Fruit fly (Drosophila melanogaster) whole organism, embryonic: ENCODE results near the gene CG14253.

Source experiments
- Abd-B ChIP-seq: fragments of 200-800 bp; sonication (Bioruptor generic); optimal IDR thresholded peaks from 2 replicates; lab custom pipeline; 2018; ENCODE audit warnings: missing biosample characterization, mild to moderate bottlenecking, missing genetic modification characterization, moderate library complexity
- B-H2 ChIP-seq: fragments of 200-800 bp; sonication (Bioruptor generic); optimal IDR thresholded peaks from 2 replicates; lab custom pipeline; 2018; ENCODE audit warnings: missing biosample characterization, mild to moderate bottlenecking, missing genetic modification characterization
- BtbVII ChIP-seq: fragments of 200-800 bp; sonication (Bioruptor generic); optimal IDR thresholded peaks from 3 replicates; lab custom pipeline; 2017; ENCODE audit warnings: missing biosample characterization, mild to moderate bottlenecking, missing genetic modification characterization
- CG1024 ChIP-seq: fragments of 200-800 bp; sonication (Bioruptor generic); IDR thresholded peaks from 2 replicates; pipeline ENCODE4 v1.3.6; 2022; ENCODE audit warnings: missing biosample characterization, missing genetic modification characterization
- CG10366 ChIP-seq: fragments of 200-800 bp; sonication (Bioruptor generic); IDR thresholded peaks from 2 replicates; pipeline ENCODE4 v1.3.6; 2022; ENCODE audit warnings: missing biosample characterization, missing genetic modification characterization
- CG11504 ChIP-seq: fragments of 200-800 bp; sonication (Bioruptor generic); optimal IDR thresholded peaks from 3 replicates; lab custom pipeline; 2019; ENCODE audit warnings: missing biosample characterization, mild to moderate bottlenecking, missing genetic modification characterization, moderate library complexity
- CG12071 ChIP-seq: fragments of 200-800 bp; sonication (Bioruptor generic); optimal IDR thresholded peaks from 3 replicates; lab custom pipeline; 2018; ENCODE audit warnings: missing biosample characterization, mild to moderate bottlenecking, missing genetic modification characterization
- CG12155 ChIP-seq: fragments of 200-800 bp; sonication (Bioruptor generic); optimal IDR thresholded peaks from 3 replicates; lab custom pipeline; 2016; ENCODE audit warnings: missing biosample characterization, missing genetic modification characterization
- CG13296 ChIP-seq: fragments of 200-800 bp; sonication (Bioruptor generic); optimal IDR thresholded peaks from 3 replicates; lab custom pipeline; 2018; ENCODE audit warnings: missing biosample characterization, mild to moderate bottlenecking, missing genetic modification characterization
- CG13894 ChIP-seq: fragments of 200-800 bp; sonication (Bioruptor generic); optimal IDR thresholded peaks from 3 replicates; lab custom pipeline; 2018; ENCODE audit warnings: missing biosample characterization, mild to moderate bottlenecking, missing genetic modification characterization, moderate library complexity
- CG16779 ChIP-seq: fragments of 200-800 bp; sonication (Bioruptor generic); IDR thresholded peaks from 2 replicates; pipeline ENCODE4 v1.3.6; 2022; ENCODE audit warnings: missing biosample characterization, missing genetic modification characterization
- CG17912 ChIP-seq: fragments of 200-800 bp; sonication (Bioruptor generic); optimal IDR thresholded peaks from 2 replicates; lab custom pipeline; 2018; ENCODE audit warnings: missing biosample characterization, mild to moderate bottlenecking, missing genetic modification characterization
- CG18764 ChIP-seq: fragments of 200-800 bp; sonication (Bioruptor generic); optimal IDR thresholded peaks from 3 replicates; lab custom pipeline; 2016; ENCODE audit warnings: missing biosample characterization, missing genetic modification characterization
- CG3847 ChIP-seq: fragments of 200-800 bp; sonication (Bioruptor generic); IDR thresholded peaks from 2 replicates; pipeline ENCODE4 v1.3.6; 2022; ENCODE audit warnings: missing biosample characterization, missing genetic modification characterization
- CG4730 ChIP-seq: fragments of 200-800 bp; sonication (Bioruptor generic); IDR thresholded peaks from 2 replicates; pipeline ENCODE4 v1.3.6; 2022; ENCODE audit warnings: missing biosample characterization, missing genetic modification characterization
- CG6689 ChIP-seq: fragments of 200-800 bp; sonication (Bioruptor generic); IDR thresholded peaks from 2 replicates; pipeline ENCODE4 v1.3.6; 2022; ENCODE audit warnings: missing biosample characterization, missing genetic modification characterization
- CG8290 ChIP-seq, 3 experiments: fragments of 200-800 bp; sonication (Bioruptor generic); optimal IDR thresholded peaks; 2 replicates each; lab custom pipeline; 2016 to 2019; ENCODE audit warnings: missing biosample characterization in 3 of 3, missing genetic modification characterization in 3 of 3, mild to moderate bottlenecking in 2 of 3, moderate library complexity in 1 of 3
- CG8765 ChIP-seq: fragments of 200-800 bp; sonication (Bioruptor generic); IDR thresholded peaks from 2 replicates; pipeline ENCODE4 v1.3.6; 2022; ENCODE audit warnings: missing biosample characterization, missing genetic modification characterization
- D19B ChIP-seq: fragments of 200-800 bp; sonication (Bioruptor generic); optimal IDR thresholded peaks from 2 replicates; lab custom pipeline; 2017; ENCODE audit warnings: missing biosample characterization, mild to moderate bottlenecking, missing genetic modification characterization
- Fer1 ChIP-seq: fragments of 200-800 bp; sonication (Bioruptor generic); optimal IDR thresholded peaks from 2 replicates; lab custom pipeline; 2017; ENCODE audit warnings: missing biosample characterization, mild to moderate bottlenecking, missing genetic modification characterization
- HLHmδ ChIP-seq: fragments of 200-800 bp; sonication (Bioruptor generic); optimal IDR thresholded peaks from 2 replicates; lab custom pipeline; 2018; ENCODE audit warnings: missing biosample characterization, mild to moderate bottlenecking, missing genetic modification characterization, moderate library complexity
- Hey ChIP-seq: fragments of 200-800 bp; sonication (Bioruptor generic); optimal IDR thresholded peaks from 3 replicates; lab custom pipeline; 2018; ENCODE audit warnings: missing biosample characterization, mild to moderate bottlenecking, missing genetic modification characterization
- Hr78 ChIP-seq, 2 experiments: fragments of 200-800 bp in 1 of 2; fragments of >200 bp in 1 of 2; sonication (Bioruptor generic) in 1 of 2; optimal IDR thresholded peaks; 2 replicates each; lab custom pipeline; 2017 to 2019; ENCODE audit warnings: missing biosample characterization in 2 of 2, missing genetic modification characterization in 2 of 2, mild to moderate bottlenecking in 1 of 2, moderate library complexity in 1 of 2
- Lim3 ChIP-seq: fragments of 200-800 bp; sonication (Bioruptor generic); IDR thresholded peaks from 2 replicates; pipeline ENCODE4 v1.3.6; 2022; ENCODE audit warnings: missing biosample characterization, missing genetic modification characterization
- Mrtf ChIP-seq: fragments of 200-800 bp; sonication (Bioruptor generic); IDR thresholded peaks from 3 replicates; pipeline ENCODE4 v1.3.6; 2022; ENCODE audit warnings: missing biosample characterization, missing genetic modification characterization
- NC2α ChIP-seq: fragments of 200-800 bp; sonication (Bioruptor generic); optimal IDR thresholded peaks from 2 replicates; lab custom pipeline; 2016; ENCODE audit warnings: missing biosample characterization, missing genetic modification characterization
- Nf-YC ChIP-seq: fragments of 200-800 bp; optimal IDR thresholded peaks from 3 replicates; lab custom pipeline; 2019; ENCODE audit warnings: missing biosample characterization, mild to moderate bottlenecking, missing genetic modification characterization, moderate library complexity
- NfI ChIP-seq: fragments of 200-800 bp; sonication (Bioruptor generic); optimal IDR thresholded peaks from 3 replicates; lab custom pipeline; 2018; ENCODE audit warnings: missing biosample characterization, mild to moderate bottlenecking, missing genetic modification characterization, moderate library complexity
- Opbp ChIP-seq: fragments of 200-800 bp; sonication (Bioruptor generic); IDR thresholded peaks from 3 replicates; pipeline ENCODE4 v1.3.6; 2022; ENCODE audit warnings: missing biosample characterization, missing genetic modification characterization; ENCODE audit not compliant: partially characterized antibody
- Spps ChIP-seq: fragments of 200-800 bp; sonication (Bioruptor generic); optimal IDR thresholded peaks from 2 replicates; lab custom pipeline; 2018; ENCODE audit warnings: missing biosample characterization, mild to moderate bottlenecking, missing genetic modification characterization
- Ssrp ChIP-seq: fragments of 200-800 bp; sonication (Bioruptor generic); optimal IDR thresholded peaks from 2 replicates; lab custom pipeline; 2018; ENCODE audit warnings: missing biosample characterization, mild to moderate bottlenecking, missing genetic modification characterization, moderate library complexity
- chinmo ChIP-seq: fragments of 200-800 bp; sonication (Bioruptor generic); IDR thresholded peaks from 4 replicates; pipeline ENCODE4 v1.3.6; 2022; ENCODE audit warnings: missing biosample characterization, missing genetic modification characterization; ENCODE audit not compliant: partially characterized antibody
- corto ChIP-seq: fragments of 200-800 bp; sonication (Bioruptor generic); optimal IDR thresholded peaks from 2 replicates; lab custom pipeline; 2016; ENCODE audit warnings: missing biosample characterization, mild to moderate bottlenecking, missing genetic modification characterization, moderate library complexity
- crol ChIP-seq: fragments of 200-800 bp; sonication (Bioruptor generic); IDR thresholded peaks from 2 replicates; pipeline ENCODE4 v1.3.6; 2022; ENCODE audit warnings: missing biosample characterization, missing genetic modification characterization
- cwo ChIP-seq: fragments of 200-800 bp; sonication (Bioruptor generic); optimal IDR thresholded peaks from 3 replicates; lab custom pipeline; 2017; ENCODE audit warnings: missing biosample characterization, missing genetic modification characterization, mild to moderate bottlenecking, moderate library complexity, missing genetic modification reagents
- dm ChIP-seq: fragments of 200-800 bp; sonication (Bioruptor generic); optimal IDR thresholded peaks from 3 replicates; lab custom pipeline; 2016; ENCODE audit warnings: missing biosample characterization, missing genetic modification characterization
- dpn ChIP-seq, 2 experiments: fragments of 200-800 bp; sonication (Bioruptor generic); optimal IDR thresholded peaks; 3 replicates each; lab custom pipeline; 2016; ENCODE audit warnings: missing biosample characterization in 2 of 2, missing genetic modification characterization in 2 of 2
- knrl ChIP-seq: fragments of 200-800 bp; sonication (Bioruptor generic); IDR thresholded peaks from 3 replicates; pipeline ENCODE4 v1.3.6; 2022; ENCODE audit warnings: missing biosample characterization, missing genetic modification characterization; ENCODE audit not compliant: partially characterized antibody
- mam ChIP-seq: fragments of 200-800 bp; sonication (Bioruptor generic); optimal IDR thresholded peaks from 3 replicates; lab custom pipeline; 2016; ENCODE audit warnings: missing biosample characterization, missing genetic modification characterization
- mirr ChIP-seq: fragments of 200-800 bp; sonication (Bioruptor generic); optimal IDR thresholded peaks from 3 replicates; lab custom pipeline; 2018; ENCODE audit warnings: missing biosample characterization, mild to moderate bottlenecking, missing genetic modification characterization
- odd ChIP-seq: fragments of 200-800 bp; sonication (Bioruptor generic); optimal IDR thresholded peaks from 2 replicates; lab custom pipeline; 2017; ENCODE audit warnings: missing biosample characterization, mild to moderate bottlenecking, missing genetic modification characterization
- onecut ChIP-seq: fragments of 200-800 bp; sonication (Bioruptor generic); IDR thresholded peaks from 2 replicates; pipeline ENCODE4 v1.3.6; 2022; ENCODE audit warnings: missing biosample characterization, missing genetic modification characterization
- sd ChIP-seq: fragments of 200-800 bp; sonication (Bioruptor generic); optimal IDR thresholded peaks from 3 replicates; lab custom pipeline; 2018; ENCODE audit warnings: missing biosample characterization, mild to moderate bottlenecking, missing genetic modification characterization, moderate library complexity
- vvl ChIP-seq: fragments of 200-800 bp; sonication (Bioruptor generic); IDR thresholded peaks from 2 replicates; pipeline ENCODE4 v1.3.6; 2022; ENCODE audit warnings: missing biosample characterization, missing genetic modification characterization
- yki ChIP-seq: fragments of >200 bp; optimal IDR thresholded peaks from 3 replicates; lab custom pipeline; 2018

CG14253 gene

dm6 chr3R:26934523-26934922 lies 43.8 kb upstream of the CG14253 start (continued):
- TF ChIP-seq mirr (peak; percentile 74), knrl (GFP tag; lab: Robert Waterston, UW) (no peak), dpn (GFP tag; optimal IDR thresholded peaks at IDR 0.05; lab: Kevin White, UChicago) (no peak), HLHmδ (GFP tag; lab: Kevin White, UChicago) (no peak), Hr78 (GFP tag; optimal IDR thresholded peaks at IDR 0.05; lab: Kevin White, UChicago) (peak in 1 of 2 experiments; percentile 13), CG8290 (GFP tag; optimal IDR thresholded peaks at IDR 0.05; lab: Kevin White, UChicago) (no peak), CG8290 (tag; optimal IDR thresholded peaks at IDR 0.05; lab: Kevin White, UChicago) (peak in 1 of 2 experiments; percentile 57), CG13894 (tag; lab: Kevin White, UChicago) (peak; percentile 70), Ssrp (tag; lab: Kevin White, UChicago) (no peak), mam (no peak), Abd-B (GFP tag; lab: Kevin White, UChicago) (peak; percentile 48), Mrtf (GFP tag; lab: Robert Waterston, UW) (0 out of 3 replicates have a peak, but pooled peaks have one; percentile 40), chinmo (GFP tag; lab: Robert Waterston, UW) (peak; percentile 94), yki (lab: Kevin White, UChicago) (no peak), Fer1 (GFP tag; lab: Kevin White, UChicago) (peak; percentile 30), B-H2 (GFP tag; lab: Kevin White, UChicago) (peak; percentile 3), Lim3 (no peak), CG16779 (0 out of 2 replicates have a peak, but pooled peaks have one; percentile 8), CG13296 (peak; percentile 12), CG3847 (no peak), Spps (tag; lab: Kevin White, UChicago) (no peak), BtbVII (peak; percentile 35), D19B (GFP tag; lab: Kevin White, UChicago) (no peak)

- no peak for TF ChIP-seq CG10366 (GFP tag; lab: Robert Waterston, UW)
- peak; percentile 10 for TF ChIP-seq cwo
- TF ChIP-seq CG12155 (GFP tag; lab: Kevin White, UChicago), result no peak
- TF ChIP-seq CG11504 (tag; lab: Kevin White, UChicago), result no peak
- TF ChIP-seq Nf-YC (tag; lab: Kevin White, UChicago), result no peak
- TF ChIP-seq crol, result peak; percentile 62; the same call in 1 of the 2 replicates
- no peak for TF ChIP-seq CG17912 (GFP tag; lab: Kevin White, UChicago)
- no peak for TF ChIP-seq CG6689 (GFP tag; lab: Robert Waterston, UW)
- peak; percentile 47 for TF ChIP-seq onecut (GFP tag; lab: Robert Waterston, UW)
- TF ChIP-seq NC2α (GFP tag; lab: Kevin White, UChicago), result no peak
- no peak for TF ChIP-seq odd (GFP tag; lab: Kevin White, UChicago)
- no peak for TF ChIP-seq corto (GFP tag; lab: Kevin White, UChicago)
- TF ChIP-seq sd (tag; lab: Kevin White, UChicago), result no peak
- TF ChIP-seq Opbp (GFP tag; lab: Robert Waterston, UW), result no peak
- no peak for TF ChIP-seq NfI (GFP tag; lab: Kevin White, UChicago)
- TF ChIP-seq vvl, result no peak
- no peak for TF ChIP-seq CG4730 (GFP tag; lab: Robert Waterston, UW)
- TF ChIP-seq dm, result no peak
- TF ChIP-seq CG12071 (GFP tag; lab: Kevin White, UChicago), result no peak
- no peak for TF ChIP-seq CG8765
- peak; percentile 80 for TF ChIP-seq Hey
- no peak for TF ChIP-seq CG18764 (GFP tag; lab: Kevin White, UChicago)
- no peak for TF ChIP-seq CG1024 (GFP tag; lab: Robert Waterston, UW)
- TF ChIP-seq, all 482 proteins: peak for 4
These were observed 42.9 kb upstream of the CG14253 start for dm6 chr3R:26935400-26935799.
